Fruit fly (Drosophila melanogaster) whole organism, embryonic: ENCODE results near the gene CG16758.

Source experiments
- B-H2 ChIP-seq: fragments of 200-800 bp; sonication (Bioruptor generic); optimal IDR thresholded peaks from 2 replicates; lab custom pipeline; 2018; ENCODE audit warnings: missing biosample characterization, mild to moderate bottlenecking, missing genetic modification characterization
- Blimp-1 ChIP-seq: fragments of 200-800 bp; sonication (Bioruptor generic); optimal IDR thresholded peaks from 3 replicates; lab custom pipeline; 2018; ENCODE audit warnings: missing biosample characterization, missing genetic modification characterization, mild to moderate bottlenecking, moderate library complexity, missing genetic modification reagents
- CG10267 ChIP-seq: fragments of 200-800 bp; sonication (Bioruptor generic); optimal IDR thresholded peaks from 2 replicates; lab custom pipeline; 2018; ENCODE audit warnings: missing biosample characterization, mild to moderate bottlenecking, missing genetic modification characterization, moderate library complexity
- CG10274 ChIP-seq: fragments of 200-800 bp; sonication (Bioruptor generic); optimal IDR thresholded peaks from 3 replicates; lab custom pipeline; 2017; ENCODE audit warnings: missing biosample characterization, mild to moderate bottlenecking, missing genetic modification characterization
- CG10565 ChIP-seq: fragments of 200-800 bp; sonication (Bioruptor generic); optimal IDR thresholded peaks from 3 replicates; lab custom pipeline; 2016; ENCODE audit warnings: missing biosample characterization, mild to moderate bottlenecking, missing genetic modification characterization
- CG11247 ChIP-seq: fragments of 200-800 bp; sonication (Bioruptor generic); IDR thresholded peaks from 2 replicates; pipeline ENCODE4 v1.3.6; 2022; ENCODE audit warnings: missing biosample characterization, missing genetic modification characterization
- CG13894 ChIP-seq: fragments of 200-800 bp; sonication (Bioruptor generic); optimal IDR thresholded peaks from 3 replicates; lab custom pipeline; 2018; ENCODE audit warnings: missing biosample characterization, mild to moderate bottlenecking, missing genetic modification characterization, moderate library complexity
- CG14014 ChIP-seq: fragments of 200-800 bp; sonication (Bioruptor generic); IDR thresholded peaks from 2 replicates; pipeline ENCODE4 v1.3.6; 2022; ENCODE audit warnings: missing biosample characterization, missing genetic modification characterization
- CG1529 ChIP-seq: fragments of 200-800 bp; sonication (Bioruptor generic); optimal IDR thresholded peaks from 3 replicates; lab custom pipeline; 2018; ENCODE audit warnings: missing biosample characterization, missing genetic modification characterization
- CG16815 ChIP-seq: fragments of 200-800 bp; sonication (Bioruptor generic); optimal IDR thresholded peaks from 3 replicates; lab custom pipeline; 2017; ENCODE audit warnings: missing biosample characterization, mild to moderate bottlenecking, missing genetic modification characterization
- CG18619 ChIP-seq: fragments of 200-800 bp; sonication (Bioruptor generic); optimal IDR thresholded peaks from 3 replicates; lab custom pipeline; 2017; ENCODE audit warnings: missing biosample characterization, mild to moderate bottlenecking, missing genetic modification characterization
- CG30431 ChIP-seq: fragments of 200-800 bp; sonication (Bioruptor generic); optimal IDR thresholded peaks from 2 replicates; lab custom pipeline; 2017; ENCODE audit warnings: missing biosample characterization, missing genetic modification characterization
- CG6254 ChIP-seq: fragments of 200-800 bp; sonication (Bioruptor generic); optimal IDR thresholded peaks from 3 replicates; lab custom pipeline; 2017; ENCODE audit warnings: mild to moderate bottlenecking, missing biosample characterization, missing genetic modification reagents, missing genetic modification characterization
- CG8281 ChIP-seq: fragments of 200-800 bp; sonication (Bioruptor generic); optimal IDR thresholded peaks from 2 replicates; lab custom pipeline; 2018; ENCODE audit warnings: missing biosample characterization, mild to moderate bottlenecking, missing genetic modification characterization, moderate library complexity
- CG8359 ChIP-seq: fragments of 200-800 bp; sonication (Bioruptor generic); optimal IDR thresholded peaks from 2 replicates; lab custom pipeline; 2017; ENCODE audit warnings: missing biosample characterization, mild to moderate bottlenecking, missing genetic modification characterization, borderline replicate concordance
- CG8478 ChIP-seq: fragments of >200 bp; optimal IDR thresholded peaks from 2 replicates; lab custom pipeline; 2018
- CG8944 ChIP-seq: fragments of 200-800 bp; sonication (Bioruptor generic); optimal IDR thresholded peaks from 3 replicates; lab custom pipeline; 2016; ENCODE audit warnings: missing biosample characterization, missing genetic modification characterization
- CG9215 ChIP-seq: fragments of 200-800 bp; sonication (Bioruptor generic); IDR thresholded peaks from 2 replicates; pipeline ENCODE4 v1.3.6; 2022; ENCODE audit warnings: missing biosample characterization, missing genetic modification characterization
- CG9797 ChIP-seq: fragments of 200-800 bp; sonication (Bioruptor generic); optimal IDR thresholded peaks from 3 replicates; lab custom pipeline; 2018; ENCODE audit warnings: missing biosample characterization, mild to moderate bottlenecking, missing genetic modification characterization
- Dll ChIP-seq: fragments of 200-800 bp; sonication (Bioruptor generic); IDR thresholded peaks from 4 replicates; pipeline ENCODE4 v1.3.6; 2022; ENCODE audit warnings: missing biosample characterization, missing genetic modification characterization; ENCODE audit not compliant: partially characterized antibody
- Gug ChIP-seq: fragments of 200-800 bp; sonication (Bioruptor generic); IDR thresholded peaks from 4 replicates; pipeline ENCODE4 v1.3.6; 2022; ENCODE audit warnings: missing biosample characterization, missing genetic modification characterization
- HmgZ ChIP-seq: fragments of 200-800 bp; sonication (Bioruptor generic); optimal IDR thresholded peaks from 2 replicates; lab custom pipeline; 2018; ENCODE audit warnings: missing biosample characterization, mild to moderate bottlenecking, missing genetic modification characterization
- Hr3 ChIP-seq: fragments of 200-800 bp; sonication (Bioruptor generic); optimal IDR thresholded peaks from 3 replicates; lab custom pipeline; 2016; ENCODE audit warnings: missing biosample characterization, missing genetic modification characterization
- Lpt ChIP-seq: fragments of >200 bp; optimal IDR thresholded peaks from 2 replicates; lab custom pipeline; 2018; ENCODE audit warnings: missing biosample characterization, missing genetic modification characterization
- MBD-R2 ChIP-seq: fragments of 200-800 bp; sonication (Bioruptor generic); IDR thresholded peaks from 2 replicates; pipeline ENCODE4 v1.3.6; 2022; ENCODE audit warnings: missing biosample characterization, missing genetic modification characterization
- Neu2 ChIP-seq: fragments of 200-800 bp; sonication (Bioruptor generic); optimal IDR thresholded peaks from 3 replicates; lab custom pipeline; 2016; ENCODE audit warnings: missing biosample characterization, missing genetic modification characterization, borderline replicate concordance
- NfI ChIP-seq: fragments of 200-800 bp; sonication (Bioruptor generic); optimal IDR thresholded peaks from 3 replicates; lab custom pipeline; 2018; ENCODE audit warnings: missing biosample characterization, mild to moderate bottlenecking, missing genetic modification characterization, moderate library complexity
- Ptx1 ChIP-seq: fragments of 200-800 bp; sonication (Bioruptor generic); IDR thresholded peaks from 2 replicates; pipeline ENCODE4 v1.3.6; 2022; ENCODE audit warnings: missing biosample characterization, missing genetic modification characterization
- Vsx1 ChIP-seq: fragments of 200-800 bp; sonication (Bioruptor generic); optimal IDR thresholded peaks from 2 replicates; lab custom pipeline; 2017; ENCODE audit warnings: missing biosample characterization, mild to moderate bottlenecking, missing genetic modification characterization, missing genetic modification reagents
- ara ChIP-seq: fragments of 200-800 bp; sonication (Bioruptor generic); IDR thresholded peaks from 2 replicates; pipeline ENCODE4 v1.3.6; 2022; ENCODE audit warnings: missing biosample characterization, missing genetic modification characterization
- bbx ChIP-seq: fragments of 200-800 bp; sonication (Bioruptor generic); IDR thresholded peaks from 2 replicates; pipeline ENCODE4 v1.3.6; 2022; ENCODE audit warnings: missing biosample characterization, missing genetic modification characterization; ENCODE audit not compliant: partially characterized antibody
- cad ChIP-seq: fragments of >200 bp; optimal IDR thresholded peaks from 2 replicates; lab custom pipeline; 2017; ENCODE audit warnings: missing biosample characterization, missing genetic modification characterization
- ci ChIP-seq: fragments of 200-800 bp; sonication (Bioruptor generic); IDR thresholded peaks from 3 replicates; pipeline ENCODE4 v1.3.6; 2022; ENCODE audit warnings: missing biosample characterization, missing genetic modification characterization
- dan ChIP-seq: fragments of 200-800 bp; sonication (Bioruptor generic); IDR thresholded peaks from 2 replicates; pipeline ENCODE4 v1.3.6; 2022; ENCODE audit warnings: missing biosample characterization, missing genetic modification characterization
- dimm ChIP-seq: fragments of 200-800 bp; sonication (Bioruptor generic); IDR thresholded peaks from 2 replicates; pipeline ENCODE4 v1.3.6; 2022; ENCODE audit warnings: missing biosample characterization, missing genetic modification characterization
- dpn ChIP-seq, 2 experiments: fragments of 200-800 bp; sonication (Bioruptor generic); optimal IDR thresholded peaks; 3 replicates each; lab custom pipeline; 2016; ENCODE audit warnings: missing biosample characterization in 2 of 2, missing genetic modification characterization in 2 of 2
- eyg ChIP-seq: fragments of 200-800 bp; sonication (Bioruptor generic); optimal IDR thresholded peaks from 3 replicates; lab custom pipeline; 2016; ENCODE audit warnings: missing biosample characterization, missing genetic modification characterization
- gsb-n ChIP-seq: fragments of 200-800 bp; sonication (Bioruptor generic); optimal IDR thresholded peaks from 3 replicates; lab custom pipeline; 2018; ENCODE audit warnings: missing biosample characterization, mild to moderate bottlenecking, missing genetic modification characterization
- ham ChIP-seq: fragments of 200-800 bp; sonication (Bioruptor generic); IDR thresholded peaks from 2 replicates; pipeline ENCODE4 v1.3.6; 2022; ENCODE audit warnings: missing biosample characterization, missing genetic modification characterization
- kay ChIP-seq: fragments of 200-800 bp; sonication (Bioruptor generic); optimal IDR thresholded peaks from 2 replicates; lab custom pipeline; 2016; ENCODE audit warnings: missing biosample characterization, missing genetic modification characterization
- lab ChIP-seq: fragments of 200-800 bp; sonication (Bioruptor generic); optimal IDR thresholded peaks from 3 replicates; lab custom pipeline; 2017; ENCODE audit warnings: missing biosample characterization, missing genetic modification characterization, mild to moderate bottlenecking, moderate library complexity, missing genetic modification reagents
- mam ChIP-seq: fragments of 200-800 bp; sonication (Bioruptor generic); optimal IDR thresholded peaks from 3 replicates; lab custom pipeline; 2016; ENCODE audit warnings: missing biosample characterization, missing genetic modification characterization
- nerfin-1 ChIP-seq: fragments of 200-800 bp; sonication (Bioruptor generic); optimal IDR thresholded peaks from 3 replicates; lab custom pipeline; 2019; ENCODE audit warnings: missing biosample characterization, mild to moderate bottlenecking, missing genetic modification characterization, moderate library complexity
- sd ChIP-seq: fragments of 200-800 bp; sonication (Bioruptor generic); optimal IDR thresholded peaks from 3 replicates; lab custom pipeline; 2018; ENCODE audit warnings: missing biosample characterization, mild to moderate bottlenecking, missing genetic modification characterization, moderate library complexity
- sim ChIP-seq: fragments of 200-800 bp; sonication (Bioruptor generic); IDR thresholded peaks from 2 replicates; pipeline ENCODE4 v1.3.6; 2022; ENCODE audit warnings: missing biosample characterization, missing genetic modification characterization
- sr ChIP-seq: fragments of 200-800 bp; sonication (Bioruptor generic); IDR thresholded peaks from 3 replicates; pipeline ENCODE4 v1.3.6; 2022; ENCODE audit warnings: missing biosample characterization, missing genetic modification characterization
- ssp ChIP-seq: fragments of 200-800 bp; sonication (Bioruptor generic); IDR thresholded peaks from 2 replicates; pipeline ENCODE4 v1.3.6; 2022; ENCODE audit warnings: missing biosample characterization, missing genetic modification characterization
- stc ChIP-seq: fragments of 200-800 bp; sonication (Bioruptor generic); IDR thresholded peaks from 2 replicates; pipeline ENCODE4 v1.3.6; 2022; ENCODE audit warnings: missing biosample characterization, missing genetic modification characterization
- unc-4 ChIP-seq: fragments of 200-800 bp; sonication (Bioruptor generic); IDR thresholded peaks from 2 replicates; pipeline ENCODE4 v1.3.6; 2022; ENCODE audit warnings: missing biosample characterization, missing genetic modification characterization; ENCODE audit not compliant: partially characterized antibody
- wek ChIP-seq: fragments of 200-800 bp; sonication (Bioruptor generic); optimal IDR thresholded peaks from 3 replicates; lab custom pipeline; 2018; ENCODE audit warnings: missing biosample characterization, mild to moderate bottlenecking, missing genetic modification characterization, moderate library complexity

The CG16758 gene

dm6 chr3L:2536969-2537600, 33.7 kb upstream of the CG16758 start (continued):
- TF ChIP-seq CG6254 (GFP tag; lab: Kevin White, UChicago) (peak; percentile 80), ara (GFP tag; lab: Robert Waterston, UW) (no peak; the same call in 1 of the 2 replicates), CG10274 (GFP tag; lab: Kevin White, UChicago) (peak; percentile 98), CG10267 (peak; percentile 37), CG10565 (GFP tag; lab: Kevin White, UChicago) (no peak), CG8478 (lab: Kevin White, UChicago) (no peak), Vsx1 (GFP tag; lab: Kevin White, UChicago) (peak; percentile 94), sd (tag; lab: Kevin White, UChicago) (no peak), CG1529 (peak; percentile 61), CG13894 (tag; lab: Kevin White, UChicago) (peak; percentile 8), B-H2 (GFP tag; lab: Kevin White, UChicago) (no peak), dan (GFP tag; lab: Robert Waterston, UW) (no peak), Blimp-1 (peak; percentile 73), CG9215 (no peak), mam (GFP tag; lab: Kevin White, UChicago) (peak; percentile 12), sim (GFP tag; lab: Robert Waterston, UW) (0 out of 2 replicates have a peak, but pooled peaks have one; percentile 24), CG16815 (GFP tag; lab: Kevin White, UChicago) (no peak), ci (GFP tag; lab: Robert Waterston, UW) (peak; percentile 89), Hr3 (GFP tag; lab: Kevin White, UChicago) (no peak), bbx (no peak), gsb-n (peak; percentile 68), unc-4 (no peak), CG18619 (GFP tag; lab: Kevin White, UChicago) (peak; percentile 75), stc (GFP tag; lab: Robert Waterston, UW) (peak; percentile 62; the same call in 1 of the 2 replicates), CG30431 (GFP tag; lab: Kevin White, UChicago) (peak; percentile 1), NfI (GFP tag; lab: Kevin White, UChicago) (peak; percentile 20), lab (peak; percentile 91), nerfin-1 (tag; lab: Kevin White, UChicago) (peak; percentile 58), ssp (GFP tag; lab: Robert Waterston, UW) (no peak), CG8281 (tag; lab: Kevin White, UChicago) (peak; percentile 46), ham (GFP tag; lab: Robert Waterston, UW) (no peak), Dll (no peak), kay (GFP tag; lab: Kevin White, UChicago) (no peak), CG9797 (peak; percentile 48), sr (GFP tag; lab: Robert Waterston, UW) (peak; percentile 74; the same call in 2 of the 3 replicates), Neu2 (GFP tag; lab: Kevin White, UChicago) (no peak), Ptx1 (GFP tag; lab: Robert Waterston, UW) (0 out of 2 replicates have a peak, but pooled peaks have one; percentile 33), wek (peak; percentile 85), Lpt (no peak), Gug (peak; percentile 11; the same call in 1 of the 4 replicates), CG8944 (GFP tag; lab: Kevin White, UChicago) (no peak), CG8359 (GFP tag; lab: Kevin White, UChicago) (peak; percentile 70), CG14014 (GFP tag; lab: Robert Waterston, UW) (peak; percentile 62; the same call in 1 of the 2 replicates), dpn (GFP tag; optimal IDR thresholded peaks at IDR 0.05; lab: Kevin White, UChicago) (peak; percentile 35 to 52), CG11247 (GFP tag; lab: Robert Waterston, UW) (peak; percentile 58; the same call in 1 of the 2 replicates), dimm (GFP tag; lab: Robert Waterston, UW) (no peak), HmgZ (tag; lab: Kevin White, UChicago) (peak; percentile 61), cad (GFP tag; lab: Kevin White, UChicago) (no peak), MBD-R2 (peak; percentile 25; the same call in 1 of the 2 replicates), eyg (GFP tag; lab: Kevin White, UChicago) (no peak)
